Fruit fly (Drosophila melanogaster): ENCODE data around the gene Diedel.

Gene Diedel

DNA sequence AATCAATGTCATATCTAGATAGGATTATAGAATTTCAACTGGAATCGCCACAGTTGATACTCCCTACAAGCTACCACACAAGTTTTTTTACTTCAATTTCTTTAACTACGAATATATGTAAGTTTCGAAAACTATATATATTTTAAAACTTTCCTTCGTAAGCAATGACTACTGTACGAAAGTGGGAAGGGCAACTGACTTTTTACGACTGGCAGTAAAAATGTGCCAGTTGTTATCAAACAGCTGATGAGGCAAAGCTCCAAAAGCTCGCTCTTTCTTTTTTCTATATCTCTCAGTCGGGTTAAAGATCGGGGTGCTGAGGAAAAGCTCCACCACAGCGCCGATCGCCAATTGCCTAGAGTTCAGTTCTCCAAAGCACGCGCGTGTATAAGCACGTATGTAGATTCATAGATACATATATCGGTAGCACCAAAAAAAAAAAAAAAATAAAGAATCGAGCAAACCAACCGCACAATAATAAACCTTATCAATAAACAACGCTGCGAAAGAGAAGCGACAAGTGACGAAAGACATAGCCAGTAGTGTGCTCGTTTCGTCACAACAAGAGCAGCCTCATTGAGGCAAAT lies 14.6 kb upstream of the Diedel start (continued):
- no peak for TF ChIP-seq Spps (tag; optimal IDR thresholded peaks at IDR 0.05)
- TF ChIP-seq CG13894 (tag; optimal IDR thresholded peaks at IDR 0.05), result peak; percentile 94
- no peak for TF ChIP-seq pan (optimal IDR thresholded peaks at IDR 0.05)
- TF ChIP-seq pan (GFP tag; optimal IDR thresholded peaks at IDR 0.05 in 1 of 2, IDR thresholded peaks at IDR 0.05 in 1 of 2), result peak in 1 of 2 experiments; percentile 78
- peak; percentile 54 for TF ChIP-seq Nf-YC (tag; optimal IDR thresholded peaks at IDR 0.05)
- TF ChIP-seq CG2678 (tag; optimal IDR thresholded peaks at IDR 0.05), result peak; percentile 81
- TF ChIP-seq knrl (GFP tag; IDR thresholded peaks at IDR 0.05; ENCODE audit: partially characterized antibody), result no peak
- peak; percentile 59 for TF ChIP-seq HmgZ (tag; optimal IDR thresholded peaks at IDR 0.05)
- peak; percentile 58; the same call in 1 of the 2 replicates for TF ChIP-seq H2.0 (GFP tag; IDR thresholded peaks at IDR 0.05)
- TF ChIP-seq CG11247 (GFP tag; IDR thresholded peaks at IDR 0.05), result peak; percentile 44
- peak; percentile 14 for TF ChIP-seq Ssrp (tag; optimal IDR thresholded peaks at IDR 0.05)
- TF ChIP-seq bcd (GFP tag; optimal IDR thresholded peaks at IDR 0.05), result peak; percentile 60
- TF ChIP-seq HLH4C (GFP tag; IDR thresholded peaks at IDR 0.05; ENCODE audit: partially characterized antibody), result no peak
- 0 out of 2 replicates have a peak, but pooled peaks have one; percentile 21 for TF ChIP-seq CG11696 (GFP tag; IDR thresholded peaks at IDR 0.05)
- no peak for TF ChIP-seq br (optimal IDR thresholded peaks at IDR 0.05)
- TF ChIP-seq E2f2 (GFP tag; IDR thresholded peaks at IDR 0.05), result peak; percentile 60
- TF ChIP-seq CG12659 (GFP tag; optimal IDR thresholded peaks at IDR 0.05), result peak; percentile 46
- TF ChIP-seq NC2α (GFP tag; optimal IDR thresholded peaks at IDR 0.05), result no peak
- peak; percentile 39; the same call in 1 of the 2 replicates for TF ChIP-seq CG3847 (GFP tag; IDR thresholded peaks at IDR 0.05)
- TF ChIP-seq CG4360 (GFP tag; IDR thresholded peaks at IDR 0.05), result no peak
- TF ChIP-seq org-1 (GFP tag; optimal IDR thresholded peaks at IDR 0.05), result peak; percentile 27
- TF ChIP-seq CG17612 (GFP tag; IDR thresholded peaks at IDR 0.05), result no peak
- peak; percentile 55; the same call in 2 of the 3 replicates for TF ChIP-seq Dbx (GFP tag; IDR thresholded peaks at IDR 0.05)
- TF ChIP-seq bsh (GFP tag; optimal IDR thresholded peaks at IDR 0.05), result peak in 1 of 2 experiments; percentile 48
- no peak for TF ChIP-seq luna (GFP tag; optimal IDR thresholded peaks at IDR 0.05)
- no peak for TF ChIP-seq CG2199 (GFP tag; IDR thresholded peaks at IDR 0.05)
- no peak for TF ChIP-seq lbe (GFP tag; optimal IDR thresholded peaks at IDR 0.05)
- peak; percentile 69 for TF ChIP-seq Asciz (GFP tag; optimal IDR thresholded peaks at IDR 0.05)
- TF ChIP-seq CG7963 (GFP tag; IDR thresholded peaks at IDR 0.05; ENCODE audit: partially characterized antibody), result no peak
- TF ChIP-seq GATAe (GFP tag; conservative IDR thresholded peaks at IDR 0.05), result peak; percentile 10; the same call in 1 of the 2 replicates
- peak; percentile 61 for TF ChIP-seq sd (tag; optimal IDR thresholded peaks at IDR 0.05)
- no peak for TF ChIP-seq slou (GFP tag; optimal IDR thresholded peaks at IDR 0.05)
- no peak for TF ChIP-seq CG12769 (tag; optimal IDR thresholded peaks at IDR 0.05)
- peak; percentile 34 for TF ChIP-seq CG10209 (GFP tag; optimal IDR thresholded peaks at IDR 0.05)
- TF ChIP-seq Neu2 (GFP tag; optimal IDR thresholded peaks at IDR 0.05; ENCODE audit: borderline replicate concordance), result no peak
- no peak for TF ChIP-seq CG17912 (GFP tag; optimal IDR thresholded peaks at IDR 0.05)
- TF ChIP-seq CG4328 (GFP tag; optimal IDR thresholded peaks at IDR 0.05), result peak; percentile 39
- TF ChIP-seq Doc3 (GFP tag; IDR thresholded peaks at IDR 0.05; ENCODE audit: partially characterized antibody), result no peak
- TF ChIP-seq CG6765 (GFP tag; optimal IDR thresholded peaks at IDR 0.05), result no peak
- TF ChIP-seq CG4424 (GFP tag; optimal IDR thresholded peaks at IDR 0.05), result peak; percentile 47
- TF ChIP-seq Ravus (GFP tag; IDR thresholded peaks at IDR 0.05), result no peak; the same call in 1 of the 2 replicates
- no peak for TF ChIP-seq ac (GFP tag; optimal IDR thresholded peaks at IDR 0.05)
- peak; percentile 19 for TF ChIP-seq mirr (GFP tag; optimal IDR thresholded peaks at IDR 0.05)
- no peak for TF ChIP-seq tup (GFP tag; optimal IDR thresholded peaks at IDR 0.05)
- no peak for TF ChIP-seq tio (GFP tag; optimal IDR thresholded peaks at IDR 0.05)
- TF ChIP-seq CG12299 (tag; optimal IDR thresholded peaks at IDR 0.05), result peak; percentile 16
- TF ChIP-seq kah (GFP tag; optimal IDR thresholded peaks at IDR 0.05), result peak; percentile 51
- no peak for TF ChIP-seq HLHmδ (GFP tag; optimal IDR thresholded peaks at IDR 0.05)
- no peak for TF ChIP-seq zf30C (GFP tag; optimal IDR thresholded peaks at IDR 0.05)
- peak; percentile 69 for TF ChIP-seq CG7556 (GFP tag; optimal IDR thresholded peaks at IDR 0.05)
